Worm (Caenorhabditis elegans) whole organism, L3 larva: Measurements from ENCODE around the gene mog-5.

Experiments used
- elt-1 ChIP-seq: fragments of 150-350 bp; optimal IDR thresholded peaks from 2 replicates; lab custom pipeline; 2014; ENCODE audit warnings: missing biosample characterization, missing genetic modification characterization
- elt-2 ChIP-seq: sonication (generic microtip); optimal IDR thresholded peaks from 2 replicates; lab custom pipeline; 2016; ENCODE audit warnings: missing genetic modification reagents, mild to moderate bottlenecking, missing genetic modification characterization, missing compliant biosample characterization
- elt-3 ChIP-seq, 3 experiments: fragments of 150-350 bp in 1 of 3; sonication (generic microtip) in 2 of 3; optimal IDR thresholded peaks; 2 replicates in 2 of 3; 4 replicates in 1 of 3; lab custom pipeline; 2014 to 2017; ENCODE audit warnings: missing biosample characterization in 3 of 3, missing genetic modification characterization in 3 of 3
- lin-15B ChIP-seq: fragments of 150-350 bp; optimal IDR thresholded peaks from 2 replicates; lab custom pipeline; 2014; ENCODE audit warnings: missing biosample characterization, missing genetic modification characterization
- lsy-12 ChIP-seq: sonication (generic microtip); optimal IDR thresholded peaks from 2 replicates; lab custom pipeline; 2016; ENCODE audit warnings: mild to moderate bottlenecking, missing genetic modification characterization, missing compliant biosample characterization
- nhr-23 ChIP-seq: fragments of 150-350 bp; optimal IDR thresholded peaks from 2 replicates; lab custom pipeline; 2014; ENCODE audit warnings: missing biosample characterization, missing genetic modification reagents, missing genetic modification characterization
- pha-4 ChIP-seq: fragments of 150-350 bp; optimal IDR thresholded peaks from 2 replicates; lab custom pipeline; 2014; ENCODE audit warnings: missing biosample characterization, missing genetic modification reagents, missing genetic modification characterization
- unc-62 ChIP-seq: fragments of 150-350 bp; sonication (generic microtip); optimal IDR thresholded peaks from 4 replicates; lab custom pipeline; 2014; ENCODE audit warnings: missing biosample characterization, missing genetic modification reagents, missing genetic modification characterization
- zag-1 ChIP-seq: fragments of 150-350 bp; optimal IDR thresholded peaks from 2 replicates; lab custom pipeline; 2014; ENCODE audit warnings: missing biosample characterization, missing genetic modification characterization

DNA sequence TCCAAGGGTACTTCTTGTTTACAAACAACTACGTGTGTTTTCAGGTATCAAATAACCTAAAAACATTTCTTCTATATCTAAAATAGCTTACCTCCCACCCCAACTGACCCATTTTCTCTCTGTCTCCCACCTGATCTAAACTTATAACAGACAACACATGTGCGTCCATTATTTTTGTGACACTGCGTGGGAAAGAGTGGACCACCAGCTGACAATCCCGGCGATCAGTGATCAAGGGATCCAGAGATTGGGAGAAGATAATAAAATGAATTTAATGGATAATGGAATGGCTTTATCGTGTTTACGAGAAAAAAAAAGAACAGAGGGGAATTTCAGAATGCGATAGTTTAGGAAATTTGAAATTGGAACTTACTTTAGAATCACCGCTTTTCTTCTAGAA lies 49.9 kb downstream of the mog-5 start:
- TF ChIP-seq elt-3 (tag; optimal IDR thresholded peaks at IDR 0.05; lab: Kevin White, UChicago) (no peak), lin-15B (tag; lab: Kevin White, UChicago) (no peak), elt-2 (tag; lab: Kevin White, UChicago) (no peak), pha-4 (no peak), lsy-12 (tag; lab: Kevin White, UChicago) (no peak), zag-1 (tag; lab: Kevin White, UChicago) (no peak), elt-1 (tag; lab: Kevin White, UChicago) (no peak), nhr-23 (tag; lab: Kevin White, UChicago) (no peak), unc-62 (GFP tag; lab: Kevin White, UChicago) (no peak)
